Fruit fly (Drosophila melanogaster) whole organism, prepupa: Measurements from ENCODE around the gene TRAM.
A peak's percentile ranks its signal among the peaks of the same experiment; 100 is the strongest.

ENCODE experiments used
- Blimp-1 ChIP-seq: fragments of 200-800 bp; sonication (Bioruptor generic); optimal IDR thresholded peaks from 3 replicates; lab custom pipeline; 2017; ENCODE audit warnings: missing biosample characterization, missing genetic modification characterization, mild to moderate bottlenecking, moderate library complexity, missing genetic modification reagents
- CG10631 ChIP-seq: fragments of 200-800 bp; sonication (Bioruptor generic); optimal IDR thresholded peaks from 2 replicates; lab custom pipeline; 2016; ENCODE audit warnings: missing biosample characterization, missing genetic modification characterization
- CG11294 ChIP-seq: fragments of 200-800 bp; sonication (Bioruptor generic); IDR thresholded peaks from 2 replicates; pipeline ENCODE4 v1.3.6; 2022; ENCODE audit warnings: missing biosample characterization, missing genetic modification characterization
- CG1621 ChIP-seq: fragments of 200-800 bp; sonication (Bioruptor generic); optimal IDR thresholded peaks from 3 replicates; lab custom pipeline; 2018; ENCODE audit warnings: missing biosample characterization, mild to moderate bottlenecking, missing genetic modification characterization
- CG3032 ChIP-seq: fragments of 200-800 bp; optimal IDR thresholded peaks from 2 replicates; lab custom pipeline; 2019; ENCODE audit warnings: missing biosample characterization, mild to moderate bottlenecking, missing genetic modification characterization, moderate library complexity
- CG31627 ChIP-seq: fragments of 200-800 bp; sonication (Bioruptor generic); optimal IDR thresholded peaks from 3 replicates; lab custom pipeline; 2016; ENCODE audit warnings: missing biosample characterization, missing genetic modification characterization
- CG34406 ChIP-seq: fragments of 200-800 bp; sonication (Bioruptor generic); optimal IDR thresholded peaks from 3 replicates; lab custom pipeline; 2016; ENCODE audit warnings: missing biosample characterization, missing genetic modification characterization
- CG4318 ChIP-seq: fragments of 200-800 bp; sonication (Bioruptor generic); optimal IDR thresholded peaks from 3 replicates; lab custom pipeline; 2017; ENCODE audit warnings: missing biosample characterization, mild to moderate bottlenecking, missing genetic modification characterization
- CG6792 ChIP-seq: fragments of 200-800 bp; sonication (Bioruptor generic); optimal IDR thresholded peaks from 3 replicates; lab custom pipeline; 2016; ENCODE audit warnings: missing biosample characterization, missing genetic modification characterization
- CG6808 ChIP-seq: fragments of 200-800 bp; sonication (Bioruptor generic); optimal IDR thresholded peaks from 3 replicates; lab custom pipeline; 2017; ENCODE audit warnings: missing biosample characterization, missing genetic modification characterization, mild to moderate bottlenecking, moderate library complexity, missing genetic modification reagents
- CG8119 ChIP-seq: fragments of 200-800 bp; sonication (Bioruptor generic); IDR thresholded peaks from 3 replicates; pipeline ENCODE4 v1.3.6; 2022; ENCODE audit warnings: missing biosample characterization, missing genetic modification characterization
- CG9139 ChIP-seq: fragments of 200-800 bp; sonication (Bioruptor generic); optimal IDR thresholded peaks from 3 replicates; lab custom pipeline; 2017; ENCODE audit warnings: missing biosample characterization, mild to moderate bottlenecking, missing genetic modification characterization
- Eip93F ChIP-seq: fragments of 200-800 bp; sonication (Bioruptor generic); optimal IDR thresholded peaks from 2 replicates; lab custom pipeline; 2016; ENCODE audit warnings: missing biosample characterization, mild to moderate bottlenecking, missing genetic modification characterization
- Ets21C ChIP-seq: fragments of 200-800 bp; sonication (Bioruptor generic); optimal IDR thresholded peaks from 3 replicates; lab custom pipeline; 2016; ENCODE audit warnings: missing biosample characterization, missing genetic modification characterization
- Gug ChIP-seq: fragments of 200-800 bp; sonication (Bioruptor generic); IDR thresholded peaks from 2 replicates; pipeline ENCODE4 v1.3.6; 2022; ENCODE audit warnings: missing biosample characterization, missing genetic modification characterization
- Hr38 ChIP-seq: sonication (Bioruptor generic); optimal IDR thresholded peaks from 2 replicates; lab custom pipeline; 2016; ENCODE audit warnings: missing biosample characterization, missing genetic modification characterization
- Hr39 ChIP-seq: fragments of 200-800 bp; sonication (Bioruptor generic); optimal IDR thresholded peaks from 2 replicates; lab custom pipeline; 2016; ENCODE audit warnings: missing biosample characterization, missing genetic modification characterization
- Hr4 ChIP-seq: fragments of 200-800 bp; sonication (Bioruptor generic); optimal IDR thresholded peaks from 3 replicates; lab custom pipeline; 2016; ENCODE audit warnings: missing biosample characterization, missing genetic modification characterization
- Met ChIP-seq: fragments of 200-800 bp; sonication (Bioruptor generic); optimal IDR thresholded peaks from 3 replicates; lab custom pipeline; 2016; ENCODE audit warnings: missing biosample characterization, missing genetic modification characterization
- OdsH ChIP-seq: fragments of 200-800 bp; sonication (Bioruptor generic); optimal IDR thresholded peaks from 3 replicates; lab custom pipeline; 2016; ENCODE audit warnings: missing biosample characterization, missing genetic modification characterization
- Sox102F ChIP-seq: fragments of 200-800 bp; sonication (Bioruptor generic); optimal IDR thresholded peaks from 2 replicates; lab custom pipeline; 2016; ENCODE audit warnings: missing biosample characterization, mild to moderate bottlenecking, missing genetic modification characterization
- Sox14 ChIP-seq: fragments of 200-800 bp; sonication (Bioruptor generic); optimal IDR thresholded peaks from 3 replicates; lab custom pipeline; 2016; ENCODE audit warnings: missing biosample characterization, missing genetic modification characterization
- Sox15 ChIP-seq: fragments of 200-800 bp; sonication (Bioruptor generic); optimal IDR thresholded peaks from 3 replicates; lab custom pipeline; 2016; ENCODE audit warnings: missing biosample characterization, missing genetic modification characterization
- acj6 ChIP-seq: fragments of 200-800 bp; sonication (Bioruptor generic); optimal IDR thresholded peaks from 3 replicates; lab custom pipeline; 2016; ENCODE audit warnings: missing biosample characterization, missing genetic modification characterization
- cyc ChIP-seq: fragments of 200-800 bp; sonication (Bioruptor generic); optimal IDR thresholded peaks from 3 replicates; lab custom pipeline; 2016; ENCODE audit warnings: missing biosample characterization, missing genetic modification characterization
- dsx ChIP-seq: fragments of 200-800 bp; optimal IDR thresholded peaks from 3 replicates; lab custom pipeline; 2019; ENCODE audit warnings: missing biosample characterization, mild to moderate bottlenecking, missing genetic modification characterization, moderate library complexity; ENCODE audit not compliant: poor library complexity, severe bottlenecking
- fd85E ChIP-seq: fragments of 200-800 bp; sonication (Bioruptor generic); optimal IDR thresholded peaks from 3 replicates; lab custom pipeline; 2016; ENCODE audit warnings: missing biosample characterization, missing genetic modification characterization
- fkh ChIP-seq: fragments of 200-800 bp; sonication (Bioruptor generic); optimal IDR thresholded peaks from 3 replicates; lab custom pipeline; 2017; ENCODE audit warnings: missing biosample characterization, mild to moderate bottlenecking, missing genetic modification characterization, moderate library complexity
- net ChIP-seq: fragments of 200-800 bp; sonication (Bioruptor generic); optimal IDR thresholded peaks from 3 replicates; lab custom pipeline; 2016; ENCODE audit warnings: missing biosample characterization, missing genetic modification characterization
- pdm3 ChIP-seq: fragments of 200-800 bp; sonication (Bioruptor generic); optimal IDR thresholded peaks from 3 replicates; lab custom pipeline; 2016; ENCODE audit warnings: missing biosample characterization, missing genetic modification characterization
- salr ChIP-seq, 2 experiments: fragments of 200-800 bp; sonication (Bioruptor generic); optimal IDR thresholded peaks; 3 replicates each; lab custom pipeline; 2016 to 2018; ENCODE audit warnings: missing biosample characterization in 2 of 2, missing genetic modification characterization in 2 of 2, mild to moderate bottlenecking in 1 of 2
- ss ChIP-seq, 2 experiments: fragments of 200-800 bp; sonication (Bioruptor generic); optimal IDR thresholded peaks; 2 replicates in 1 of 2; 3 replicates in 1 of 2; lab custom pipeline; 2017 to 2018; ENCODE audit warnings: mild to moderate bottlenecking in 2 of 2, missing biosample characterization in 2 of 2, missing genetic modification characterization in 2 of 2, moderate library complexity in 1 of 2
- svp ChIP-seq: fragments of 200-800 bp; sonication (Bioruptor generic); peaks from one replicate; lab custom pipeline; 2016; ENCODE audit warnings: missing biosample characterization, missing genetic modification characterization
- topi ChIP-seq: fragments of 200-800 bp; sonication (Bioruptor generic); optimal IDR thresholded peaks from 3 replicates; lab custom pipeline; 2016; ENCODE audit warnings: missing biosample characterization, missing genetic modification characterization

The TRAM gene

dm6 chrX:900725-901345 is 34.2 kb upstream of the TRAM start (continued):
- TF ChIP-seq CG4318 (peak; percentile 87), cyc (GFP tag; lab: Kevin White, UChicago) (peak; percentile 95), dsx (GFP tag; lab: Kevin White, UChicago) (peak; percentile 85), CG34406 (GFP tag; lab: Kevin White, UChicago) (peak; percentile 84), OdsH (peak; percentile 93), net (GFP tag; lab: Kevin White, UChicago) (peak; percentile 90), Blimp-1 (GFP tag; lab: Kevin White, UChicago) (peak; percentile 66), pdm3 (GFP tag; lab: Kevin White, UChicago) (peak; percentile 96), CG10631 (GFP tag; lab: Kevin White, UChicago) (peak; percentile 89), Sox102F (peak; percentile 95), Gug (GFP tag; lab: Robert Waterston, UW) (peak; percentile 92), Hr4 (GFP tag; lab: Kevin White, UChicago) (peak; percentile 95), CG11294 (GFP tag; lab: Robert Waterston, UW) (peak; percentile 89), CG8119 (peak; percentile 92), CG31627 (GFP tag; lab: Kevin White, UChicago) (peak; percentile 95), CG6808 (GFP tag; lab: Kevin White, UChicago) (peak; percentile 83), fkh (GFP tag; lab: Kevin White, UChicago) (no peak), CG1621 (tag; lab: Kevin White, UChicago) (peak; percentile 91)

- no peak for TF ChIP-seq Hr38 (GFP tag; lab: Kevin White, UChicago)
- TF ChIP-seq ss (GFP tag; optimal IDR thresholded peaks at IDR 0.05; lab: Kevin White, UChicago): peak in 1 of 2 experiments; percentile 47
- TF ChIP-seq CG9139 (GFP tag; lab: Kevin White, UChicago): no peak
- TF ChIP-seq acj6 (GFP tag; lab: Kevin White, UChicago): no peak
These were observed 26.1 kb upstream of the TRAM start for dm6 chrX:908763-909497.

dm6 chrX:921359-921758 is 13.7 kb upstream of the TRAM start:
- no peak for TF ChIP-seq CG1621 (tag; lab: Kevin White, UChicago)
- TF ChIP-seq Hr39 (GFP tag; lab: Kevin White, UChicago): peak; percentile 40
- TF ChIP-seq Ets21C: no peak
- peak; percentile 54 for TF ChIP-seq svp (GFP tag; lab: Kevin White, UChicago)
- peak; percentile 27 for TF ChIP-seq CG31627 (GFP tag; lab: Kevin White, UChicago)
- peak; percentile 18 for TF ChIP-seq CG6792 (GFP tag; lab: Kevin White, UChicago)
- TF ChIP-seq, all 60 proteins: peak for 4

- TF ChIP-seq Sox15 (GFP tag; lab: Kevin White, UChicago): no peak
- TF ChIP-seq Sox14 (GFP tag; lab: Kevin White, UChicago): no peak
- TF ChIP-seq Met (GFP tag; lab: Kevin White, UChicago): no peak
These were observed 7.7 kb upstream of the TRAM start, which contains the start of gene Lztr1 for dm6 chrX:927209-927862. Gene Lztr1, minus strand, starts transcription at chrX:927582.

dm6 chrX:927863-928257 is 7.2 kb upstream of the TRAM start, which contains the start of the genes CG43867 and MED22:
Gene CG43867, minus strand, starts transcription at chrX:927975.
Gene MED22, plus strand, starts transcription at chrX:928139.
- TF ChIP-seq Eip93F (no peak), CG31627 (GFP tag; lab: Kevin White, UChicago) (no peak), salr (GFP tag; optimal IDR thresholded peaks at IDR 0.05; lab: Kevin White, UChicago) (no peak), fd85E (no peak), CG11294 (GFP tag; lab: Robert Waterston, UW) (no peak), topi (no peak), pdm3 (GFP tag; lab: Kevin White, UChicago) (no peak), Hr38 (GFP tag; lab: Kevin White, UChicago) (no peak), CG6808 (GFP tag; lab: Kevin White, UChicago) (no peak), CG3032 (no peak)
